Fruit fly (Drosophila melanogaster) whole organism, embryonic: ENCODE measurements around the gene CG42827.

ENCODE experiments used
- Ada2b ChIP-seq: fragments of 200-800 bp; sonication (Bioruptor generic); IDR thresholded peaks from 2 replicates; pipeline ENCODE4 v1.3.6; 2022; ENCODE audit warnings: missing biosample characterization, missing genetic modification characterization
- Asciz ChIP-seq: fragments of 200-800 bp; sonication (Bioruptor generic); optimal IDR thresholded peaks from 2 replicates; lab custom pipeline; 2017; ENCODE audit warnings: missing biosample characterization, mild to moderate bottlenecking, missing genetic modification characterization, missing genetic modification reagents
- CG10209 ChIP-seq: fragments of 200-800 bp; sonication (Bioruptor generic); optimal IDR thresholded peaks from 3 replicates; lab custom pipeline; 2017; ENCODE audit warnings: missing biosample characterization, mild to moderate bottlenecking, missing genetic modification characterization, missing genetic modification reagents
- CG1024 ChIP-seq: fragments of 200-800 bp; sonication (Bioruptor generic); IDR thresholded peaks from 2 replicates; pipeline ENCODE4 v1.3.6; 2022; ENCODE audit warnings: missing biosample characterization, missing genetic modification characterization
- CG11723 ChIP-seq: fragments of 200-800 bp; sonication (Bioruptor generic); optimal IDR thresholded peaks from 2 replicates; lab custom pipeline; 2017; ENCODE audit warnings: missing biosample characterization, mild to moderate bottlenecking, missing genetic modification characterization
- CG1233 ChIP-seq: fragments of 200-800 bp; sonication (Bioruptor generic); optimal IDR thresholded peaks from 4 replicates; lab custom pipeline; 2018; ENCODE audit warnings: missing biosample characterization, mild to moderate bottlenecking, missing genetic modification characterization
- CG12391 ChIP-seq: fragments of 200-800 bp; sonication (Bioruptor generic); optimal IDR thresholded peaks from 3 replicates; lab custom pipeline; 2018; ENCODE audit warnings: missing biosample characterization, mild to moderate bottlenecking, missing genetic modification characterization, moderate library complexity
- CG14441 ChIP-seq: fragments of 200-800 bp; sonication (Bioruptor generic); IDR thresholded peaks from 2 replicates; pipeline ENCODE4 v1.3.6; 2022; ENCODE audit warnings: missing biosample characterization, missing genetic modification characterization
- CG15696 ChIP-seq: fragments of 200-800 bp; sonication (Bioruptor generic); optimal IDR thresholded peaks from 2 replicates; lab custom pipeline; 2019; ENCODE audit warnings: missing biosample characterization, mild to moderate bottlenecking, missing genetic modification characterization, moderate library complexity
- CG17568 ChIP-seq: fragments of 200-800 bp; sonication (Bioruptor generic); optimal IDR thresholded peaks from 2 replicates; lab custom pipeline; 2018; ENCODE audit warnings: missing biosample characterization, mild to moderate bottlenecking, missing genetic modification characterization, moderate library complexity
- CG17829 ChIP-seq: fragments of 200-800 bp; optimal IDR thresholded peaks from 2 replicates; lab custom pipeline; 2019; ENCODE audit warnings: missing biosample characterization, mild to moderate bottlenecking, missing genetic modification characterization, moderate library complexity
- CG18011 ChIP-seq: fragments of 200-800 bp; sonication (Bioruptor generic); optimal IDR thresholded peaks from 2 replicates; lab custom pipeline; 2017; ENCODE audit warnings: missing biosample characterization, missing genetic modification characterization, mild to moderate bottlenecking, moderate library complexity, missing genotype
- CG1832 ChIP-seq: fragments of 200-800 bp; sonication (Bioruptor generic); optimal IDR thresholded peaks from 2 replicates; lab custom pipeline; 2017; ENCODE audit warnings: missing biosample characterization, mild to moderate bottlenecking, missing genetic modification characterization, inconsistent platforms
- CG2116 ChIP-seq: fragments of 200-800 bp; sonication (Bioruptor generic); optimal IDR thresholded peaks from 3 replicates; lab custom pipeline; 2018; ENCODE audit warnings: missing biosample characterization, mild to moderate bottlenecking, missing genetic modification characterization
- CG7271 ChIP-seq: fragments of 200-800 bp; sonication (Bioruptor generic); optimal IDR thresholded peaks from 2 replicates; lab custom pipeline; 2018; ENCODE audit warnings: missing biosample characterization, mild to moderate bottlenecking, missing genetic modification characterization, moderate library complexity
- CG7357 ChIP-seq: fragments of 200-800 bp; sonication (Bioruptor generic); IDR thresholded peaks from 3 replicates; pipeline ENCODE4 v1.3.6; 2022; ENCODE audit warnings: missing biosample characterization, missing genetic modification characterization
- CG9817 ChIP-seq: fragments of 200-800 bp; sonication (Bioruptor generic); optimal IDR thresholded peaks from 2 replicates; lab custom pipeline; 2018; ENCODE audit warnings: missing biosample characterization, mild to moderate bottlenecking, missing genetic modification characterization, moderate library complexity
- CG9932 ChIP-seq: fragments of 200-800 bp; sonication (Bioruptor generic); IDR thresholded peaks from 2 replicates; pipeline ENCODE4 v1.3.6; 2022; ENCODE audit warnings: missing biosample characterization, missing genetic modification characterization
- CTCF ChIP-seq: fragments of 200-800 bp; sonication (Bioruptor generic); optimal IDR thresholded peaks from 2 replicates; lab custom pipeline; 2017; ENCODE audit warnings: missing biosample characterization, mild to moderate bottlenecking, missing genetic modification characterization, moderate library complexity
- GATAe ChIP-seq: fragments of 200-800 bp; sonication (Bioruptor generic); conservative IDR thresholded peaks from 2 replicates; pipeline ENCODE4 v1.3.6; 2022; ENCODE audit warnings: missing biosample characterization, missing genetic modification characterization
- Mes4 ChIP-seq: fragments of 200-800 bp; sonication (Bioruptor generic); optimal IDR thresholded peaks from 2 replicates; lab custom pipeline; 2016; ENCODE audit warnings: missing biosample characterization, missing genetic modification characterization
- NC2β ChIP-seq: fragments of 200-800 bp; sonication (Bioruptor generic); optimal IDR thresholded peaks from 2 replicates; lab custom pipeline; 2016; ENCODE audit warnings: missing biosample characterization, missing genetic modification characterization
- Nf-YC ChIP-seq: fragments of 200-800 bp; optimal IDR thresholded peaks from 3 replicates; lab custom pipeline; 2019; ENCODE audit warnings: missing biosample characterization, mild to moderate bottlenecking, missing genetic modification characterization, moderate library complexity
- Opbp ChIP-seq: fragments of 200-800 bp; sonication (Bioruptor generic); IDR thresholded peaks from 3 replicates; pipeline ENCODE4 v1.3.6; 2022; ENCODE audit warnings: missing biosample characterization, missing genetic modification characterization; ENCODE audit not compliant: partially characterized antibody
- PHDP ChIP-seq: fragments of 200-800 bp; sonication (Bioruptor generic); optimal IDR thresholded peaks from 3 replicates; lab custom pipeline; 2018; ENCODE audit warnings: missing biosample characterization, mild to moderate bottlenecking, missing genetic modification characterization, moderate library complexity
- Rfx ChIP-seq: fragments of 200-800 bp; sonication (Bioruptor generic); IDR thresholded peaks from 2 replicates; pipeline ENCODE4 v1.3.6; 2022; ENCODE audit warnings: missing biosample characterization, missing genetic modification characterization
- Sin3A ChIP-seq: fragments of >200 bp; optimal IDR thresholded peaks from 2 replicates; lab custom pipeline; 2018
- Sox102F ChIP-seq: fragments of 200-800 bp; sonication (Bioruptor generic); optimal IDR thresholded peaks from 2 replicates; lab custom pipeline; 2018; ENCODE audit warnings: missing biosample characterization, mild to moderate bottlenecking, missing genetic modification characterization, moderate library complexity
- Sry-δ ChIP-seq: fragments of 200-800 bp; sonication (Bioruptor generic); optimal IDR thresholded peaks from 2 replicates; lab custom pipeline; 2016; ENCODE audit warnings: missing biosample characterization, missing genetic modification characterization
- ap ChIP-seq: fragments of 200-800 bp; sonication (Bioruptor generic); IDR thresholded peaks from 2 replicates; pipeline ENCODE4 v1.3.6; 2022; ENCODE audit warnings: missing biosample characterization, missing genetic modification characterization
- ase ChIP-seq: fragments of 200-800 bp; sonication (Bioruptor generic); IDR thresholded peaks from 3 replicates; pipeline ENCODE4 v1.3.6; 2022; ENCODE audit warnings: missing biosample characterization, missing genetic modification characterization
- br ChIP-seq: fragments of >200 bp; optimal IDR thresholded peaks from 2 replicates; lab custom pipeline; 2017
- ci ChIP-seq: fragments of 200-800 bp; sonication (Bioruptor generic); IDR thresholded peaks from 3 replicates; pipeline ENCODE4 v1.3.6; 2022; ENCODE audit warnings: missing biosample characterization, missing genetic modification characterization
- danr ChIP-seq: fragments of 200-800 bp; sonication (Bioruptor generic); IDR thresholded peaks from 2 replicates; pipeline ENCODE4 v1.3.6; 2022; ENCODE audit warnings: missing biosample characterization, missing genetic modification characterization
- dmrt11E ChIP-seq: fragments of 200-800 bp; sonication (Bioruptor generic); optimal IDR thresholded peaks from 3 replicates; lab custom pipeline; 2018; ENCODE audit warnings: missing biosample characterization, mild to moderate bottlenecking, missing genetic modification characterization, moderate library complexity
- h ChIP-seq: fragments of >200 bp; optimal IDR thresholded peaks from 2 replicates; lab custom pipeline; 2017
- hkb ChIP-seq, 2 experiments: fragments of 200-800 bp in 1 of 2; fragments of >200 bp in 1 of 2; sonication (Bioruptor generic) in 1 of 2; IDR thresholded peaks in 1 of 2; optimal IDR thresholded peaks in 1 of 2; 2 replicates each; pipeline versions ENCODE4 v1.3.6 to Lab custom; 2017 to 2022; ENCODE audit warnings: missing biosample characterization in 1 of 2, missing genetic modification characterization in 1 of 2
- ind ChIP-seq: fragments of 200-800 bp; sonication (Bioruptor generic); optimal IDR thresholded peaks from 3 replicates; lab custom pipeline; 2016; ENCODE audit warnings: missing biosample characterization, missing genetic modification characterization
- lmd ChIP-seq: fragments of 200-800 bp; sonication (Bioruptor generic); IDR thresholded peaks from 2 replicates; pipeline ENCODE4 v1.3.6; 2022; ENCODE audit warnings: missing biosample characterization, missing genetic modification characterization
- maf-S ChIP-seq: fragments of 200-800 bp; sonication (Bioruptor generic); optimal IDR thresholded peaks from 2 replicates; lab custom pipeline; 2016; ENCODE audit warnings: missing biosample characterization, missing genetic modification characterization
- otp ChIP-seq: fragments of 200-800 bp; sonication (Bioruptor generic); IDR thresholded peaks from 3 replicates; pipeline ENCODE4, ENCODE4 v1.3.6; 2022; ENCODE audit warnings: missing biosample characterization, missing genetic modification characterization
- pan ChIP-seq, 4 experiments: fragments of >200 bp in 3 of 4; fragments of 200-800 bp in 1 of 4; sonication (Bioruptor generic) in 1 of 4; optimal IDR thresholded peaks in 3 of 4; IDR thresholded peaks in 1 of 4; 2 replicates each; pipeline versions ENCODE4 v1.3.6 to Lab custom; 2017 to 2022; ENCODE audit warnings: missing biosample characterization in 2 of 4, missing genetic modification characterization in 2 of 4, mixed read lengths in 1 of 4
- ranshi ChIP-seq: fragments of 200-800 bp; sonication (Bioruptor generic); IDR thresholded peaks from 2 replicates; pipeline ENCODE4 v1.3.6; 2022; ENCODE audit warnings: missing biosample characterization, missing genetic modification characterization
- sc ChIP-seq, 3 experiments: fragments of >200 bp in 2 of 3; fragments of 200-800 bp in 1 of 3; sonication (Bioruptor generic) in 1 of 3; optimal IDR thresholded peaks; 2 replicates in 2 of 3; 3 replicates in 1 of 3; lab custom pipeline; 2017; ENCODE audit warnings: mild to moderate bottlenecking in 1 of 3, missing biosample characterization in 1 of 3, missing genetic modification characterization in 1 of 3, missing genetic modification reagents in 1 of 3
- sob ChIP-seq: fragments of 200-800 bp; sonication (Bioruptor generic); IDR thresholded peaks from 2 replicates; pipeline ENCODE4 v1.3.6; 2022; ENCODE audit warnings: missing biosample characterization, missing genetic modification characterization
- tap ChIP-seq: fragments of 200-800 bp; optimal IDR thresholded peaks from 3 replicates; lab custom pipeline; 2019; ENCODE audit warnings: missing biosample characterization, mild to moderate bottlenecking, missing genetic modification characterization, moderate library complexity
- trem ChIP-seq: fragments of 200-800 bp; optimal IDR thresholded peaks from 3 replicates; lab custom pipeline; 2019; ENCODE audit warnings: missing biosample characterization, mild to moderate bottlenecking, missing genetic modification characterization, moderate library complexity
- unc-4 ChIP-seq: fragments of 200-800 bp; sonication (Bioruptor generic); IDR thresholded peaks from 2 replicates; pipeline ENCODE4 v1.3.6; 2022; ENCODE audit warnings: missing biosample characterization, missing genetic modification characterization; ENCODE audit not compliant: partially characterized antibody
- vnd ChIP-seq: fragments of 200-800 bp; sonication (Bioruptor generic); IDR thresholded peaks from 3 replicates; pipeline ENCODE4 v1.3.6; 2022; ENCODE audit warnings: missing biosample characterization, missing genetic modification characterization; ENCODE audit not compliant: partially characterized antibody

CG42827 gene

DNA sequence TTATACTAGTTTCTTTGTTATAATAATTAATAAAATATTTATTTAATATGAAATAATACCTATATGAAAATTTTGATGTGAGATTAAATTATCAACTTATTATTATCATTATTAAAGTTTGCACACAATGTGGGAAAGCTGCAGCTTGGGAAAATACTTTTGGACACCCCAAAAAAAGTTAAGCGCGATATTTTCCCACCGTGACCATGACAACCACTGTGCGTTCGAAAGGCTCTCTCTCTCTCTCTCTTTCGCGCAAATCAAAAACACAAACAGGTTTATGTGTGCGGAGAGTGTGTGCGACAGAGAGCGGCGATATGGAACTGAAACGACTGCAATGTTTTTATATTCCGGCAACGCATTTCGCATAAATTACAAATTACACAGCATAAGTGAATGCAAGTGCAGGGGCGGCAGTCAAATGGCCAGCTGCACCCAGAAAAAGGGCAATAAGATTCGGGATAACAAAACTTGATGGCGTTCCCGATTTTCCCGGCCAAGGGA, 25.8 kb upstream of the CG42827 start (continued):
- TF ChIP-seq danr (GFP tag; lab: Robert Waterston, UW) (peak; percentile 22; the same call in 1 of the 2 replicates), h (lab: Kevin White, UChicago) (no peak), CG18011 (no peak), sob (GFP tag; lab: Robert Waterston, UW) (peak; percentile 43; the same call in 1 of the 2 replicates), ase (no peak), hkb (optimal IDR thresholded peaks at IDR 0.05; lab: Kevin White, UChicago) (no peak), hkb (GFP tag; IDR thresholded peaks at IDR 0.05; lab: Robert Waterston, UW) (peak; percentile 65; the same call in 1 of the 2 replicates), Opbp (GFP tag; lab: Robert Waterston, UW) (no peak; the same call in 2 of the 3 replicates), CG1832 (GFP tag; lab: Kevin White, UChicago) (peak; percentile 56), tap (tag; lab: Kevin White, UChicago) (peak; percentile 42), unc-4 (GFP tag; lab: Robert Waterston, UW) (no peak), CG7357 (GFP tag; lab: Robert Waterston, UW) (peak; percentile 45; the same call in 1 of the 3 replicates), CTCF (GFP tag; lab: Kevin White, UChicago) (no peak), lmd (GFP tag; lab: Robert Waterston, UW) (peak; percentile 50), vnd (GFP tag; lab: Robert Waterston, UW) (no peak), Mes4 (GFP tag; lab: Kevin White, UChicago) (no peak), ci (GFP tag; lab: Robert Waterston, UW) (peak; percentile 71), pan (optimal IDR thresholded peaks at IDR 0.05; lab: Kevin White, UChicago) (no peak), pan (GFP tag; optimal IDR thresholded peaks at IDR 0.05 in 1 of 2, IDR thresholded peaks at IDR 0.05 in 1 of 2) (peak in 1 of 2 experiments; percentile 41), br (lab: Kevin White, UChicago) (no peak), Rfx (peak; percentile 77), CG17829 (tag; lab: Kevin White, UChicago) (peak; percentile 78), Asciz (GFP tag; lab: Kevin White, UChicago) (peak; percentile 24), CG12391 (tag; lab: Kevin White, UChicago) (peak; percentile 42), dmrt11E (tag; lab: Kevin White, UChicago) (peak; percentile 70), Ada2b (GFP tag; lab: Robert Waterston, UW) (peak; percentile 47), CG2116 (GFP tag; lab: Kevin White, UChicago) (no peak), CG14441 (peak; percentile 38; the same call in 1 of the 2 replicates), Sry-δ (GFP tag; lab: Kevin White, UChicago) (no peak), CG1024 (GFP tag; lab: Robert Waterston, UW) (0 out of 2 replicates have a peak, but pooled peaks have one; percentile 15), ap (GFP tag; lab: Robert Waterston, UW) (peak; percentile 37; the same call in 1 of the 2 replicates), GATAe (GFP tag; lab: Robert Waterston, UW) (no peak), trem (tag; lab: Kevin White, UChicago) (peak; percentile 12), CG9817 (peak; percentile 20), CG9932 (GFP tag; lab: Robert Waterston, UW) (0 out of 2 replicates have a peak, but pooled peaks have one; percentile 17), otp (peak; percentile 4; the same call in 1 of the 3 replicates), sc (optimal IDR thresholded peaks at IDR 0.05; lab: Kevin White, UChicago) (no peak), sc (GFP tag; optimal IDR thresholded peaks at IDR 0.05; lab: Kevin White, UChicago) (peak; percentile 25), CG17568 (GFP tag; lab: Kevin White, UChicago) (no peak), CG7271 (tag; lab: Kevin White, UChicago) (no peak), ind (GFP tag; lab: Kevin White, UChicago) (peak; percentile 46), maf-S (GFP tag; lab: Kevin White, UChicago) (no peak), Sin3A (no peak), CG1233 (GFP tag; lab: Kevin White, UChicago) (peak; percentile 33), PHDP (peak; percentile 53), Sox102F (GFP tag; lab: Kevin White, UChicago) (peak; percentile 57), CG15696 (tag; lab: Kevin White, UChicago) (peak; percentile 68), CG11723 (no peak), Nf-YC (tag; lab: Kevin White, UChicago) (peak; percentile 46), ranshi (GFP tag; lab: Robert Waterston, UW) (peak; percentile 36; the same call in 1 of the 2 replicates), NC2β (GFP tag; lab: Kevin White, UChicago) (no peak), CG10209 (GFP tag; lab: Kevin White, UChicago) (peak; percentile 49)
